Fruit fly (Drosophila melanogaster) whole organism: ENCODE data around the gene CG6012.

Experiments
- CG8478 ChIP-seq: fragments of >200 bp; optimal IDR thresholded peaks from 2 replicates; lab custom pipeline; 2018; ENCODE audit warnings: inconsistent platforms
- Dll ChIP-seq: fragments of >200 bp; optimal IDR thresholded peaks from 2 replicates; lab custom pipeline; 2017
- EcR ChIP-seq, 2 experiments: fragments of >200 bp; optimal IDR thresholded peaks; 2 replicates each; lab custom pipeline; 2017; ENCODE audit warnings: missing biosample characterization in 2 of 2, missing genetic modification characterization in 2 of 2, missing genetic modification reagents in 2 of 2
- pan ChIP-seq: fragments of >200 bp; optimal IDR thresholded peaks from 2 replicates; lab custom pipeline; 2017
- psq ChIP-seq: fragments of >200 bp; optimal IDR thresholded peaks from 2 replicates; lab custom pipeline; 2017
- usp ChIP-seq: fragments of >200 bp; optimal IDR thresholded peaks from 2 replicates; lab custom pipeline; 2017; ENCODE audit warnings: missing biosample characterization, missing genetic modification characterization, mixed read lengths

dm6 chr2L:16857131-16857530 lies 4.2 kb downstream of the CG6012 start:
- no peak for TF ChIP-seq pan (lab: Kevin White, UChicago)
- TF ChIP-seq psq (lab: Kevin White, UChicago): no peak
- no peak for TF ChIP-seq CG8478 (lab: Kevin White, UChicago)
- no peak for TF ChIP-seq usp (GFP tag; lab: Kevin White, UChicago)
- TF ChIP-seq EcR (GFP tag; optimal IDR thresholded peaks at IDR 0.05; lab: Kevin White, UChicago): no peak
- no peak for TF ChIP-seq Dll (lab: Kevin White, UChicago)
